Fruit fly (Drosophila melanogaster) whole organism, embryonic: Measurements from ENCODE around the gene Vha16-3.

Experiments
- Adf1 ChIP-seq: fragments of 200-800 bp; sonication (Bioruptor generic); IDR thresholded peaks from 2 replicates; pipeline ENCODE4 v1.3.6; 2022; ENCODE audit warnings: missing biosample characterization, missing genetic modification characterization
- Aef1 ChIP-seq: fragments of 200-800 bp; sonication (Bioruptor generic); IDR thresholded peaks from 3 replicates; pipeline ENCODE4 v1.3.6; 2022; ENCODE audit warnings: missing biosample characterization, missing genetic modification characterization
- Antp ChIP-seq: fragments of 200-800 bp; sonication (Bioruptor generic); optimal IDR thresholded peaks from 3 replicates; lab custom pipeline; 2016; ENCODE audit warnings: missing biosample characterization, missing genetic modification characterization
- Atf3 ChIP-seq: fragments of 200-800 bp; sonication (Bioruptor generic); optimal IDR thresholded peaks from 3 replicates; lab custom pipeline; 2016; ENCODE audit warnings: missing biosample characterization, missing genetic modification characterization
- B-H1 ChIP-seq: fragments of 200-800 bp; sonication (Bioruptor generic); IDR thresholded peaks from 3 replicates; pipeline ENCODE4 v1.3.6; 2022; ENCODE audit warnings: missing biosample characterization, missing genetic modification characterization
- CG10366 ChIP-seq: fragments of 200-800 bp; sonication (Bioruptor generic); IDR thresholded peaks from 2 replicates; pipeline ENCODE4 v1.3.6; 2022; ENCODE audit warnings: missing biosample characterization, missing genetic modification characterization
- CG11456 ChIP-seq: fragments of 200-800 bp; sonication (Bioruptor generic); IDR thresholded peaks from 3 replicates; pipeline ENCODE4 v1.3.6; 2022; ENCODE audit warnings: missing biosample characterization, missing genetic modification characterization
- CG12299 ChIP-seq: fragments of 200-800 bp; sonication (Bioruptor generic); optimal IDR thresholded peaks from 2 replicates; lab custom pipeline; 2018; ENCODE audit warnings: missing biosample characterization, mild to moderate bottlenecking, missing genetic modification characterization
- CG13894 ChIP-seq: fragments of 200-800 bp; sonication (Bioruptor generic); optimal IDR thresholded peaks from 3 replicates; lab custom pipeline; 2018; ENCODE audit warnings: missing biosample characterization, mild to moderate bottlenecking, missing genetic modification characterization, moderate library complexity
- CG17829 ChIP-seq: fragments of 200-800 bp; optimal IDR thresholded peaks from 2 replicates; lab custom pipeline; 2019; ENCODE audit warnings: missing biosample characterization, mild to moderate bottlenecking, missing genetic modification characterization, moderate library complexity
- CG2129 ChIP-seq: fragments of 200-800 bp; sonication (Bioruptor generic); IDR thresholded peaks from 2 replicates; pipeline ENCODE4 v1.3.6; 2022; ENCODE audit warnings: missing biosample characterization, missing genetic modification characterization; ENCODE audit not compliant: partially characterized antibody
- CG2678 ChIP-seq: fragments of 200-800 bp; sonication (Bioruptor generic); optimal IDR thresholded peaks from 3 replicates; lab custom pipeline; 2019; ENCODE audit warnings: missing biosample characterization, mild to moderate bottlenecking, missing genetic modification characterization, moderate library complexity
- CG30431 ChIP-seq: fragments of 200-800 bp; sonication (Bioruptor generic); optimal IDR thresholded peaks from 2 replicates; lab custom pipeline; 2017; ENCODE audit warnings: missing biosample characterization, missing genetic modification characterization
- CG34376 ChIP-seq: fragments of 200-800 bp; sonication (Bioruptor generic); optimal IDR thresholded peaks from 2 replicates; lab custom pipeline; 2018; ENCODE audit warnings: missing biosample characterization, mild to moderate bottlenecking, missing genetic modification characterization
- CG34422 ChIP-seq: fragments of 200-800 bp; sonication (Bioruptor generic); IDR thresholded peaks from 3 replicates; pipeline ENCODE4 v1.3.6; 2022; ENCODE audit warnings: missing biosample characterization, missing genetic modification characterization
- CG4617 ChIP-seq: fragments of 200-800 bp; sonication (Bioruptor generic); optimal IDR thresholded peaks from 3 replicates; lab custom pipeline; 2016; ENCODE audit warnings: missing biosample characterization, missing genetic modification characterization, borderline replicate concordance
- CG4820 ChIP-seq: fragments of 200-800 bp; sonication (Bioruptor generic); optimal IDR thresholded peaks from 3 replicates; lab custom pipeline; 2016; ENCODE audit warnings: missing biosample characterization, missing genetic modification characterization
- CG4854 ChIP-seq: fragments of 200-800 bp; sonication (Bioruptor generic); optimal IDR thresholded peaks from 2 replicates; lab custom pipeline; 2016; ENCODE audit warnings: missing biosample characterization, missing genetic modification characterization, inconsistent platforms
- CG9797 ChIP-seq: fragments of 200-800 bp; sonication (Bioruptor generic); optimal IDR thresholded peaks from 3 replicates; lab custom pipeline; 2018; ENCODE audit warnings: missing biosample characterization, mild to moderate bottlenecking, missing genetic modification characterization
- Fer1 ChIP-seq: fragments of 200-800 bp; sonication (Bioruptor generic); optimal IDR thresholded peaks from 2 replicates; lab custom pipeline; 2017; ENCODE audit warnings: missing biosample characterization, mild to moderate bottlenecking, missing genetic modification characterization
- Gsc ChIP-seq: fragments of 200-800 bp; sonication (Bioruptor generic); IDR thresholded peaks from 2 replicates; pipeline ENCODE4 v1.3.6; 2022; ENCODE audit warnings: missing biosample characterization, missing genetic modification characterization
- Hey ChIP-seq: fragments of 200-800 bp; sonication (Bioruptor generic); optimal IDR thresholded peaks from 3 replicates; lab custom pipeline; 2018; ENCODE audit warnings: missing biosample characterization, mild to moderate bottlenecking, missing genetic modification characterization
- HmgD ChIP-seq: fragments of 200-800 bp; sonication (Bioruptor generic); optimal IDR thresholded peaks from 3 replicates; lab custom pipeline; 2016; ENCODE audit warnings: missing biosample characterization, missing genetic modification characterization
- Kr ChIP-seq: fragments of 200-800 bp; sonication (Bioruptor generic); optimal IDR thresholded peaks from 2 replicates; lab custom pipeline; 2017; ENCODE audit warnings: missing biosample characterization, mild to moderate bottlenecking, missing genetic modification characterization
- Lhr ChIP-seq: fragments of 200-800 bp; sonication (Bioruptor generic); optimal IDR thresholded peaks from 3 replicates; lab custom pipeline; 2017; ENCODE audit warnings: mild to moderate bottlenecking, missing biosample characterization, missing genetic modification reagents, missing genetic modification characterization
- MESR4 ChIP-seq: fragments of 200-800 bp; sonication (Bioruptor generic); optimal IDR thresholded peaks from 2 replicates; lab custom pipeline; 2018; ENCODE audit warnings: missing biosample characterization, mild to moderate bottlenecking, missing genetic modification characterization, moderate library complexity
- Meics ChIP-seq: fragments of 200-800 bp; sonication (Bioruptor generic); optimal IDR thresholded peaks from 2 replicates; lab custom pipeline; 2017; ENCODE audit warnings: missing biosample characterization, mild to moderate bottlenecking, missing genetic modification characterization
- Poxn ChIP-seq: fragments of 200-800 bp; sonication (Bioruptor generic); IDR thresholded peaks from 2 replicates; pipeline ENCODE4 v1.3.6; 2022; ENCODE audit warnings: missing biosample characterization, missing genetic modification characterization
- Ptx1 ChIP-seq: fragments of 200-800 bp; sonication (Bioruptor generic); IDR thresholded peaks from 2 replicates; pipeline ENCODE4 v1.3.6; 2022; ENCODE audit warnings: missing biosample characterization, missing genetic modification characterization
- Side ChIP-seq: fragments of 200-800 bp; sonication (Bioruptor generic); optimal IDR thresholded peaks from 2 replicates; lab custom pipeline; 2016; ENCODE audit warnings: missing biosample characterization, missing genetic modification characterization
- Tbp ChIP-seq: fragments of >200 bp; optimal IDR thresholded peaks from 2 replicates; lab custom pipeline; 2018; ENCODE audit warnings: missing biosample characterization, missing genetic modification characterization
- Xrp1 ChIP-seq: fragments of 200-800 bp; sonication (Bioruptor generic); IDR thresholded peaks from 2 replicates; pipeline ENCODE4 v1.3.6; 2022; ENCODE audit warnings: missing biosample characterization, missing genetic modification characterization
- amos ChIP-seq: fragments of 200-800 bp; sonication (Bioruptor generic); IDR thresholded peaks from 2 replicates; pipeline ENCODE4 v1.3.6; 2022; ENCODE audit warnings: missing biosample characterization, missing genetic modification characterization; ENCODE audit not compliant: partially characterized antibody
- ase ChIP-seq: fragments of 200-800 bp; sonication (Bioruptor generic); IDR thresholded peaks from 3 replicates; pipeline ENCODE4 v1.3.6; 2022; ENCODE audit warnings: missing biosample characterization, missing genetic modification characterization
- chif ChIP-seq, 2 experiments: fragments of 200-800 bp; sonication (Bioruptor generic); optimal IDR thresholded peaks; 3 replicates each; lab custom pipeline; 2016; ENCODE audit warnings: missing biosample characterization in 2 of 2, missing genetic modification characterization in 2 of 2
- chm ChIP-seq: fragments of 200-800 bp; sonication (Bioruptor generic); IDR thresholded peaks from 2 replicates; pipeline ENCODE4 v1.3.6; 2022; ENCODE audit warnings: missing biosample characterization, missing genetic modification characterization
- crp ChIP-seq, 2 experiments: fragments of 200-800 bp; sonication (Bioruptor generic); optimal IDR thresholded peaks; 2 replicates in 1 of 2; 3 replicates in 1 of 2; lab custom pipeline; 2017; ENCODE audit warnings: missing biosample characterization in 2 of 2, missing genetic modification characterization in 2 of 2, mild to moderate bottlenecking in 1 of 2, moderate library complexity in 1 of 2
- gt ChIP-seq: fragments of 200-800 bp; sonication (Bioruptor generic); IDR thresholded peaks from 2 replicates; pipeline ENCODE4 v1.3.6; 2022; ENCODE audit warnings: missing biosample characterization, missing genetic modification characterization
- h ChIP-seq: fragments of >200 bp; optimal IDR thresholded peaks from 2 replicates; lab custom pipeline; 2017
- hth ChIP-seq: fragments of >200 bp; optimal IDR thresholded peaks from 2 replicates; lab custom pipeline; 2017; ENCODE audit warnings: inconsistent platforms
- nerfin-2 ChIP-seq: fragments of 200-800 bp; sonication (Bioruptor generic); IDR thresholded peaks from 2 replicates; pipeline ENCODE4 v1.3.6; 2022; ENCODE audit warnings: missing biosample characterization, missing genetic modification characterization; ENCODE audit not compliant: partially characterized antibody
- pan ChIP-seq, 4 experiments: fragments of >200 bp in 3 of 4; fragments of 200-800 bp in 1 of 4; sonication (Bioruptor generic) in 1 of 4; optimal IDR thresholded peaks in 3 of 4; IDR thresholded peaks in 1 of 4; 2 replicates each; pipeline versions ENCODE4 v1.3.6 to Lab custom; 2017 to 2022; ENCODE audit warnings: missing biosample characterization in 2 of 4, missing genetic modification characterization in 2 of 4, mixed read lengths in 1 of 4
- pb ChIP-seq: fragments of 200-800 bp; sonication (Bioruptor generic); optimal IDR thresholded peaks from 3 replicates; lab custom pipeline; 2016; ENCODE audit warnings: missing biosample characterization, missing genetic modification characterization
- pros ChIP-seq: fragments of 200-800 bp; sonication (Bioruptor generic); optimal IDR thresholded peaks from 3 replicates; lab custom pipeline; 2019; ENCODE audit warnings: missing biosample characterization, mild to moderate bottlenecking, missing genetic modification characterization, moderate library complexity
- seq ChIP-seq: fragments of 200-800 bp; sonication (Bioruptor generic); IDR thresholded peaks from 2 replicates; pipeline ENCODE4 v1.3.6; 2022; ENCODE audit warnings: missing biosample characterization, missing genetic modification characterization
- tgo ChIP-seq: fragments of 200-800 bp; sonication (Bioruptor generic); IDR thresholded peaks from 3 replicates; pipeline ENCODE4 v1.3.6; 2022; ENCODE audit warnings: missing biosample characterization, missing genetic modification characterization
- tna ChIP-seq: fragments of 200-800 bp; sonication (Bioruptor generic); IDR thresholded peaks from 2 replicates; pipeline ENCODE4 v1.3.6; 2022; ENCODE audit warnings: missing biosample characterization, missing genetic modification characterization; ENCODE audit not compliant: partially characterized antibody
- twi ChIP-seq: fragments of 200-800 bp; optimal IDR thresholded peaks from 2 replicates; lab custom pipeline; 2019; ENCODE audit warnings: missing biosample characterization, mild to moderate bottlenecking, missing genetic modification characterization, moderate library complexity
- usp ChIP-seq: fragments of >200 bp; optimal IDR thresholded peaks from 2 replicates; lab custom pipeline; 2017; ENCODE audit warnings: missing biosample characterization, missing genetic modification characterization
- vfl ChIP-seq: fragments of 200-800 bp; sonication (Bioruptor generic); optimal IDR thresholded peaks from 2 replicates; lab custom pipeline; 2016; ENCODE audit warnings: missing biosample characterization, missing genetic modification characterization

Vha16-3 gene

dm6 chr3L:11431251-11431925 lies 41.7 kb upstream of the Vha16-3 start (continued):
- TF ChIP-seq gt (no peak), CG13894 (tag; lab: Kevin White, UChicago) (no peak), Kr (GFP tag; lab: Kevin White, UChicago) (no peak), B-H1 (GFP tag; lab: Robert Waterston, UW) (peak; percentile 59; the same call in 1 of the 3 replicates), usp (GFP tag; lab: Kevin White, UChicago) (no peak), vfl (GFP tag; lab: Kevin White, UChicago) (peak; percentile 36), CG12299 (tag; lab: Kevin White, UChicago) (peak; percentile 26), pan (optimal IDR thresholded peaks at IDR 0.05; lab: Kevin White, UChicago) (no peak), pan (GFP tag; optimal IDR thresholded peaks at IDR 0.05 in 1 of 2, IDR thresholded peaks at IDR 0.05 in 1 of 2) (peak in 1 of 2 experiments; percentile 90), chif (GFP tag; optimal IDR thresholded peaks at IDR 0.05; lab: Kevin White, UChicago) (peak; percentile 60 to 71), Xrp1 (peak; percentile 55; the same call in 1 of the 2 replicates), pb (GFP tag; lab: Kevin White, UChicago) (no peak), CG2129 (GFP tag; lab: Robert Waterston, UW) (no peak), MESR4 (GFP tag; lab: Kevin White, UChicago) (no peak), Aef1 (GFP tag; lab: Robert Waterston, UW) (peak; percentile 64), Hey (tag; lab: Kevin White, UChicago) (no peak), ase (peak; percentile 70; the same call in 1 of the 3 replicates), CG17829 (peak; percentile 38), nerfin-2 (GFP tag; lab: Robert Waterston, UW) (no peak), amos (no peak), tgo (GFP tag; lab: Robert Waterston, UW) (peak; percentile 87), Atf3 (peak; percentile 59), CG34376 (no peak), hth (lab: Kevin White, UChicago) (no peak), Antp (peak; percentile 69), pros (GFP tag; lab: Kevin White, UChicago) (no peak), h (lab: Kevin White, UChicago) (no peak), Meics (peak; percentile 63), CG9797 (GFP tag; lab: Kevin White, UChicago) (no peak), CG2678 (peak; percentile 78), CG34422 (peak; percentile 63; the same call in 2 of the 3 replicates), HmgD (no peak), Fer1 (GFP tag; lab: Kevin White, UChicago) (peak; percentile 14), tna (no peak), Tbp (GFP tag; lab: Kevin White, UChicago) (no peak), CG4820 (GFP tag; lab: Kevin White, UChicago) (no peak), Poxn (GFP tag; lab: Robert Waterston, UW) (0 out of 2 replicates have a peak, but pooled peaks have one; percentile 50), Ptx1 (peak; percentile 87), Adf1 (GFP tag; lab: Robert Waterston, UW) (no peak), CG4617 (peak; percentile 18), seq (peak; percentile 74), CG4854 (peak; percentile 8), CG11456 (GFP tag; lab: Robert Waterston, UW) (peak; percentile 82), twi (tag; lab: Kevin White, UChicago) (peak; percentile 38), Gsc (GFP tag; lab: Robert Waterston, UW) (no peak), Lhr (GFP tag; lab: Kevin White, UChicago) (peak; percentile 12), CG10366 (peak; percentile 89), chm (GFP tag; lab: Robert Waterston, UW) (peak; percentile 55; the same call in 1 of the 2 replicates), CG30431 (GFP tag; lab: Kevin White, UChicago) (peak; percentile 74), Side (peak; percentile 45), crp (GFP tag; optimal IDR thresholded peaks at IDR 0.05; lab: Kevin White, UChicago) (peak in 1 of 2 experiments; percentile 16)
